Worm (Caenorhabditis elegans): ENCODE measurements around the gene mltn-12.

- TF ChIP-seq nhr-237 (tag; optimal IDR thresholded peaks at IDR 0.05) = no peak
- no peak for TF ChIP-seq nhr-28 (tag; optimal IDR thresholded peaks at IDR 0.05)
- TF ChIP-seq ceh-39 (tag; optimal IDR thresholded peaks at IDR 0.05) = no peak
- TF ChIP-seq unc-62 (GFP tag; optimal IDR thresholded peaks at IDR 0.05) = peak; percentile 72
- TF ChIP-seq mls-2 (tag; optimal IDR thresholded peaks at IDR 0.05) = no peak
- no peak for TF ChIP-seq mep-1 (tag; optimal IDR thresholded peaks at IDR 0.05)
- no peak for TF ChIP-seq snpc-4 (tag; optimal IDR thresholded peaks at IDR 0.05)
- no peak for TF ChIP-seq ces-1 (GFP tag; optimal IDR thresholded peaks at IDR 0.05)
- no peak for TF ChIP-seq elt-1 (tag; optimal IDR thresholded peaks at IDR 0.05; ENCODE audit: borderline replicate concordance, insufficient read depth)
- TF ChIP-seq flh-1 (GFP tag; optimal IDR thresholded peaks at IDR 0.05) = no peak
Observed at ce11 chrIV:9007947-9008346, 15.1 kb downstream of the mltn-12 start.

All from whole organism, mixed stage, embryonic.